Fruit fly (Drosophila melanogaster): Measurements from ENCODE around the gene CG46306.

CG46306 gene

dm6 chrX:16822080-16822479 is 13.2 kb downstream of the CG46306 start (continued):
- TF ChIP-seq CG3163 (GFP tag; optimal IDR thresholded peaks at IDR 0.05), result no peak
- TF ChIP-seq dan (GFP tag; IDR thresholded peaks at IDR 0.05), result no peak
- no peak for TF ChIP-seq Stat92E (GFP tag; optimal IDR thresholded peaks at IDR 0.05)
- peak; percentile 78 for TF ChIP-seq Sox102F (GFP tag; optimal IDR thresholded peaks at IDR 0.05)
- TF ChIP-seq p53 (GFP tag; optimal IDR thresholded peaks at IDR 0.05), result no peak
- TF ChIP-seq Sry-β (GFP tag; optimal IDR thresholded peaks at IDR 0.05), result no peak
- TF ChIP-seq CG17612 (GFP tag; IDR thresholded peaks at IDR 0.05), result no peak
- peak; percentile 9 for TF ChIP-seq CG1602 (GFP tag; optimal IDR thresholded peaks at IDR 0.05)
- peak; percentile 38 for TF ChIP-seq tio (GFP tag; optimal IDR thresholded peaks at IDR 0.05)
- peak; percentile 42; the same call in 1 of the 2 replicates for TF ChIP-seq Nf-YA (GFP tag; IDR thresholded peaks at IDR 0.05)
- TF ChIP-seq Usf (GFP tag; optimal IDR thresholded peaks at IDR 0.05), result no peak
- peak; percentile 50; the same call in 2 of the 3 replicates for TF ChIP-seq tgo (GFP tag; IDR thresholded peaks at IDR 0.05)
- TF ChIP-seq CG4360 (GFP tag; IDR thresholded peaks at IDR 0.05), result no peak
- no peak for TF ChIP-seq CG12071 (GFP tag; optimal IDR thresholded peaks at IDR 0.05)
- no peak for TF ChIP-seq Camta (GFP tag; optimal IDR thresholded peaks at IDR 0.05)
- TF ChIP-seq Awh (GFP tag; IDR thresholded peaks at IDR 0.05), result peak; percentile 61; the same call in 1 of the 2 replicates
- no peak for TF ChIP-seq sens (GFP tag)
- TF ChIP-seq Dref (GFP tag; IDR thresholded peaks at IDR 0.05), result no peak
- peak; percentile 57 for TF ChIP-seq az2 (GFP tag; optimal IDR thresholded peaks at IDR 0.05)
- no peak for TF ChIP-seq CG3065 (GFP tag; optimal IDR thresholded peaks at IDR 0.05)
- TF ChIP-seq Ptx1 (GFP tag; IDR thresholded peaks at IDR 0.05), result peak; percentile 66
- peak; percentile 3 for TF ChIP-seq Nf-YB (GFP tag; optimal IDR thresholded peaks at IDR 0.05)
- TF ChIP-seq CG6175 (GFP tag; IDR thresholded peaks at IDR 0.05), result no peak
- 0 out of 2 replicates have a peak, but pooled peaks have one; percentile 35 for TF ChIP-seq CG32767 (GFP tag; IDR thresholded peaks at IDR 0.05)
- no peak for TF ChIP-seq sima (GFP tag; optimal IDR thresholded peaks at IDR 0.05)
- TF ChIP-seq sisA (GFP tag; IDR thresholded peaks at IDR 0.05), result peak; percentile 38
- TF ChIP-seq Drgx (GFP tag; IDR thresholded peaks at IDR 0.05), result peak; percentile 88
- peak; percentile 65 for TF ChIP-seq nmo (GFP tag; optimal IDR thresholded peaks at IDR 0.05)
- TF ChIP-seq PHDP (tag; optimal IDR thresholded peaks at IDR 0.05), result peak; percentile 66
- no peak for TF ChIP-seq CG2129 (GFP tag; IDR thresholded peaks at IDR 0.05; ENCODE audit: partially characterized antibody)
- no peak for TF ChIP-seq abd-A (tag; optimal IDR thresholded peaks at IDR 0.05)
- TF ChIP-seq twi (tag; optimal IDR thresholded peaks at IDR 0.05), result no peak
- TF ChIP-seq insv (GFP tag; optimal IDR thresholded peaks at IDR 0.05), result no peak
- TF ChIP-seq scrt (GFP tag; optimal IDR thresholded peaks at IDR 0.05), result peak; percentile 1
- TF ChIP-seq CG17359 (tag; optimal IDR thresholded peaks at IDR 0.05), result peak; percentile 58
- TF ChIP-seq rib (GFP tag; IDR thresholded peaks at IDR 0.05), result no peak
- peak; percentile 21 for TF ChIP-seq caup (GFP tag; optimal IDR thresholded peaks at IDR 0.05; ENCODE audit: severe bottlenecking)
- TF ChIP-seq CG3995 (GFP tag; optimal IDR thresholded peaks at IDR 0.05), result no peak
- TF ChIP-seq eyg (GFP tag; optimal IDR thresholded peaks at IDR 0.05), result no peak
- peak; percentile 65; the same call in 1 of the 2 replicates for TF ChIP-seq ara (GFP tag; IDR thresholded peaks at IDR 0.05)
- TF ChIP-seq ind (GFP tag; optimal IDR thresholded peaks at IDR 0.05), result peak; percentile 19
- no peak for TF ChIP-seq Oaz (GFP tag; IDR thresholded peaks at IDR 0.05)
- TF ChIP-seq CG17328 (GFP tag; IDR thresholded peaks at IDR 0.05), result peak; percentile 39; the same call in 1 of the 2 replicates
- TF ChIP-seq CG10267 (tag; optimal IDR thresholded peaks at IDR 0.05), result peak; percentile 27
- no peak for TF ChIP-seq CG11723 (GFP tag; optimal IDR thresholded peaks at IDR 0.05)
- no peak for TF ChIP-seq Mes4 (GFP tag; optimal IDR thresholded peaks at IDR 0.05)
- no peak for TF ChIP-seq bigmax (GFP tag; optimal IDR thresholded peaks at IDR 0.05)
- TF ChIP-seq CG30020 (tag; optimal IDR thresholded peaks at IDR 0.05), result no peak
- TF ChIP-seq kay (GFP tag; optimal IDR thresholded peaks at IDR 0.05), result peak; percentile 4
- peak; percentile 30; the same call in 1 of the 2 replicates for TF ChIP-seq CG9932 (GFP tag; IDR thresholded peaks at IDR 0.05)
- no peak for TF ChIP-seq cg (GFP tag; optimal IDR thresholded peaks at IDR 0.05)
- no peak for TF ChIP-seq Dll (GFP tag; IDR thresholded peaks at IDR 0.05; ENCODE audit: partially characterized antibody)

All from whole organism, embryonic.